Worm (Caenorhabditis elegans): ENCODE data around the gene C31E10.6.
A peak's percentile ranks its signal among the peaks of the same experiment; 100 is the strongest.

C31E10.6 gene

ce11 chrX:14016698-14017097 lies 20.6 kb downstream of the C31E10.6 start:
- TF ChIP-seq elt-3 (tag; optimal IDR thresholded peaks at IDR 0.05) (no peak), lsy-2 (tag; optimal IDR thresholded peaks at IDR 0.05) (peak; percentile 18), mls-2 (tag; optimal IDR thresholded peaks at IDR 0.05) (peak; percentile 35), ceh-39 (tag; optimal IDR thresholded peaks at IDR 0.05) (no peak), unc-62 (GFP tag; optimal IDR thresholded peaks at IDR 0.05) (peak; percentile 96), M03D4.4 (tag; optimal IDR thresholded peaks at IDR 0.05) (peak; percentile 3), ces-1 (GFP tag; optimal IDR thresholded peaks at IDR 0.05) (peak; percentile 87), cnd-1 (tag; optimal IDR thresholded peaks at IDR 0.05) (peak; percentile 91), unc-120 (tag; optimal IDR thresholded peaks at IDR 0.05; ENCODE audit: poor library complexity, severe bottlenecking) (peak; percentile 81), mep-1 (tag; optimal IDR thresholded peaks at IDR 0.05) (no peak), ztf-11 (tag; optimal IDR thresholded peaks at IDR 0.05) (peak; percentile 38), hlh-1 (tag; optimal IDR thresholded peaks at IDR 0.05) (peak; percentile 99), ham-2 (GFP tag; optimal IDR thresholded peaks at IDR 0.05) (no peak), lin-32 (GFP tag; optimal IDR thresholded peaks at IDR 0.05) (peak; percentile 50)

ce11 chrX:14020290-14020689 lies 24.2 kb downstream of the C31E10.6 start, which contains the start of gene C04C11.1:
TSS of gene C04C11.1 (plus strand) at chrX:14020590.
- TF ChIP-seq M03D4.4 (tag; optimal IDR thresholded peaks at IDR 0.05) (no peak), nhr-28 (tag; optimal IDR thresholded peaks at IDR 0.05) (no peak), ceh-39 (tag; optimal IDR thresholded peaks at IDR 0.05) (no peak), nhr-76 (tag; optimal IDR thresholded peaks at IDR 0.05) (no peak), lsy-2 (tag; optimal IDR thresholded peaks at IDR 0.05) (no peak), zip-8 (tag; optimal IDR thresholded peaks at IDR 0.05) (no peak), bed-3 (GFP tag; optimal IDR thresholded peaks at IDR 0.05) (no peak), sem-2 (GFP tag; optimal IDR thresholded peaks at IDR 0.05) (no peak), sptf-1 (tag; optimal IDR thresholded peaks at IDR 0.05) (no peak), lin-13 (tag; optimal IDR thresholded peaks at IDR 0.05) (no peak), ceh-83 (GFP tag; optimal IDR thresholded peaks at IDR 0.05) (no peak), mab-5 (tag; optimal IDR thresholded peaks at IDR 0.05) (no peak), pha-4 (tag; optimal IDR thresholded peaks at IDR 0.05) (no peak), elt-3 (tag; optimal IDR thresholded peaks at IDR 0.05) (no peak), unc-62 (GFP tag; optimal IDR thresholded peaks at IDR 0.05) (no peak), drap-1 (GFP tag; optimal IDR thresholded peaks at IDR 0.05) (no peak), mep-1 (tag; optimal IDR thresholded peaks at IDR 0.05) (no peak)

ce11 chrX:14024400-14024953 lies 28.3 kb downstream of the C31E10.6 start:
- TF ChIP-seq sem-2 (GFP tag; optimal IDR thresholded peaks at IDR 0.05) (no peak), unc-120 (tag; optimal IDR thresholded peaks at IDR 0.05; ENCODE audit: poor library complexity, severe bottlenecking) (peak; percentile 16), hlh-1 (tag; optimal IDR thresholded peaks at IDR 0.05) (no peak), unc-62 (GFP tag; optimal IDR thresholded peaks at IDR 0.05) (peak; percentile 35), unc-39 (tag; optimal IDR thresholded peaks at IDR 0.05) (no peak), mab-5 (tag; optimal IDR thresholded peaks at IDR 0.05) (no peak), nhr-237 (tag; optimal IDR thresholded peaks at IDR 0.05) (no peak), zip-8 (tag; optimal IDR thresholded peaks at IDR 0.05) (no peak), lin-32 (GFP tag; optimal IDR thresholded peaks at IDR 0.05) (no peak), ham-2 (GFP tag; optimal IDR thresholded peaks at IDR 0.05) (peak; percentile 29), mls-2 (tag; optimal IDR thresholded peaks at IDR 0.05) (no peak), M03D4.4 (tag; optimal IDR thresholded peaks at IDR 0.05) (peak; percentile 15), lsy-2 (tag; optimal IDR thresholded peaks at IDR 0.05) (no peak), mep-1 (tag; optimal IDR thresholded peaks at IDR 0.05) (no peak), elt-1 (tag; optimal IDR thresholded peaks at IDR 0.05; ENCODE audit: borderline replicate concordance, insufficient read depth) (no peak), ces-1 (GFP tag; optimal IDR thresholded peaks at IDR 0.05) (no peak)

ce11 chrX:14026893-14027292 lies 30.8 kb downstream of the C31E10.6 start:
- TF ChIP-seq nhr-12 (tag; optimal IDR thresholded peaks at IDR 0.05) (no peak), blmp-1 (tag; optimal IDR thresholded peaks at IDR 0.05) (no peak), mab-5 (tag; optimal IDR thresholded peaks at IDR 0.05) (no peak), unc-62 (GFP tag; optimal IDR thresholded peaks at IDR 0.05) (no peak), lin-32 (GFP tag; optimal IDR thresholded peaks at IDR 0.05) (no peak), mep-1 (tag; optimal IDR thresholded peaks at IDR 0.05) (no peak), ceh-39 (tag; optimal IDR thresholded peaks at IDR 0.05) (no peak), lsy-2 (tag; optimal IDR thresholded peaks at IDR 0.05) (no peak), nhr-2 (tag; optimal IDR thresholded peaks at IDR 0.05) (peak; percentile 83), flh-1 (GFP tag; optimal IDR thresholded peaks at IDR 0.05) (no peak), ces-1 (GFP tag; optimal IDR thresholded peaks at IDR 0.05) (no peak), drap-1 (GFP tag; optimal IDR thresholded peaks at IDR 0.05) (no peak), ceh-83 (GFP tag; optimal IDR thresholded peaks at IDR 0.05) (no peak), lin-13 (tag; optimal IDR thresholded peaks at IDR 0.05) (no peak), ztf-11 (tag; optimal IDR thresholded peaks at IDR 0.05) (no peak), sptf-1 (tag; optimal IDR thresholded peaks at IDR 0.05) (peak; percentile 38), nhr-76 (tag; optimal IDR thresholded peaks at IDR 0.05) (no peak), nhr-237 (tag; optimal IDR thresholded peaks at IDR 0.05) (no peak), pha-4 (tag; optimal IDR thresholded peaks at IDR 0.05) (no peak), sem-2 (GFP tag; optimal IDR thresholded peaks at IDR 0.05) (no peak), hlh-1 (tag; optimal IDR thresholded peaks at IDR 0.05) (peak; percentile 57), elt-1 (tag; optimal IDR thresholded peaks at IDR 0.05; ENCODE audit: borderline replicate concordance, insufficient read depth) (no peak), zip-8 (tag; optimal IDR thresholded peaks at IDR 0.05) (no peak), cnd-1 (tag; optimal IDR thresholded peaks at IDR 0.05) (peak; percentile 43)

Data from whole organism, mixed stage, embryonic.